ENCODE assay signal across 5 worm cellular contexts in the genomic region with DNA sequence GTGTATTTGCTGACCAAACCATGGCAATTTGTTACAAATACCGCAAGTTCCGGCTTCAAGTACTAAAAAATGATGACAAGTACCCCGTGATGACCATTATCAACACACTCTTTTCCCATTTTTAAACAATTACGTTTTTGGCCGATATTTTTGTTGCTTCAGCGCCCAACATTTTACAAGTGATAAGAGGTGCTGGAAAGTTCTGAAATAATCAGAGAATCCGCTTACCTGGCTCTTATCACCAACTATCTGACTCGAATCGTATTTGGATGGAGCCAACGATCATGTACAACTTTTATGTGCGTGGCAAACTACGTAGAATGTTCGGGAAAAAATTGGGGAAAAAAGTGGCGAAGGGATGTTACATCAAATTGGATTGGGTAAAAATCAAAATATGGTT.
TF ChIP-seq lines count a peak whose summit lies in the region.

No protein-coding gene starts in this region.

TF ChIP-seq in whole organism, L1 larva, 84 proteins besides CTCF, POLR2A, EP300 and RAD21 (continued from another document and continues in another):
- TF ChIP-seq elt-3 (tag; optimal IDR thresholded peaks at IDR 0.05; lab: Kevin White, UChicago) (no peak), isw-1 (GFP tag; IDR thresholded peaks at IDR 0.05; lab: Robert Waterston, UW) (no peak), xbp-1 (tag; optimal IDR thresholded peaks at IDR 0.05; lab: Kevin White, UChicago) (no peak), nhr-47 (tag; optimal IDR thresholded peaks at IDR 0.05; lab: Kevin White, UChicago) (no peak), unc-62 (GFP tag; optimal IDR thresholded peaks at IDR 0.05; lab: Kevin White, UChicago) (no peak), nhr-12 (tag; optimal IDR thresholded peaks at IDR 0.05; lab: Kevin White, UChicago) (no peak), jun-1 (tag; optimal IDR thresholded peaks at IDR 0.05; lab: Kevin White, UChicago) (peak; percentile 22), irx-1 (tag; optimal IDR thresholded peaks at IDR 0.05; lab: Kevin White, UChicago) (no peak), nhr-20 (tag; optimal IDR thresholded peaks at IDR 0.05; lab: Kevin White, UChicago) (peak; percentile 5), lin-14 (GFP tag; optimal IDR thresholded peaks at IDR 0.05; lab: Kevin White, UChicago) (no peak), dpl-1 (GFP tag; optimal IDR thresholded peaks at IDR 0.05; lab: Kevin White, UChicago) (no peak), mdl-1 (tag; optimal IDR thresholded peaks at IDR 0.05; lab: Kevin White, UChicago) (no peak), fkh-10 (GFP tag; optimal IDR thresholded peaks at IDR 0.05; lab: Kevin White, UChicago) (no peak), fos-1 (tag; optimal IDR thresholded peaks at IDR 0.05; lab: Kevin White, UChicago) (no peak), ceh-63 (GFP tag; optimal IDR thresholded peaks at IDR 0.05; lab: Kevin White, UChicago) (no peak), nhr-19 (GFP tag; conservative IDR thresholded peaks at IDR 0.05; lab: Robert Waterston, UW) (no peak), vab-15 (tag; optimal IDR thresholded peaks at IDR 0.05; lab: Kevin White, UChicago) (no peak), sptf-1 (tag; optimal IDR thresholded peaks at IDR 0.05; lab: Kevin White, UChicago) (no peak), lir-3 (tag; optimal IDR thresholded peaks at IDR 0.05; lab: Kevin White, UChicago; ENCODE audit: poor library complexity) (no peak), zag-1 (tag; optimal IDR thresholded peaks at IDR 0.05; lab: Kevin White, UChicago) (no peak), lin-39 (tag; optimal IDR thresholded peaks at IDR 0.05; lab: Kevin White, UChicago) (no peak), elt-2 (tag; optimal IDR thresholded peaks at IDR 0.05; lab: Kevin White, UChicago) (peak; percentile 96), unc-86 (tag; optimal IDR thresholded peaks at IDR 0.05; lab: Kevin White, UChicago) (no peak), grh-1 (GFP tag; IDR thresholded peaks at IDR 0.05; lab: Robert Waterston, UW) (no peak), snpc-4 (tag; optimal IDR thresholded peaks at IDR 0.05; lab: Kevin White, UChicago) (no peak), blmp-1 (tag; optimal IDR thresholded peaks at IDR 0.05; lab: Kevin White, UChicago) (no peak), fkh-4 (tag; optimal IDR thresholded peaks at IDR 0.05; lab: Kevin White, UChicago; ENCODE audit: borderline replicate concordance) (no peak)

TF ChIP-seq in whole organism, L2 larva, 48 proteins besides CTCF, POLR2A, EP300 and RAD21 (continued from another document):
- TF ChIP-seq fos-1 (tag; optimal IDR thresholded peaks at IDR 0.05; lab: Kevin White, UChicago) (peak; percentile 65), snpc-4 (tag; optimal IDR thresholded peaks at IDR 0.05; lab: Kevin White, UChicago) (no peak), skn-1 (tag; optimal IDR thresholded peaks at IDR 0.05; lab: Kevin White, UChicago) (peak; percentile 24), lin-39 (tag; optimal IDR thresholded peaks at IDR 0.05; lab: Kevin White, UChicago) (no peak), lin-11 (tag; optimal IDR thresholded peaks at IDR 0.05; lab: Kevin White, UChicago) (no peak)

TF ChIP-seq in whole organism, L3 larva, 47 proteins besides CTCF, POLR2A, EP300 and RAD21 (continued from another document):
- TF ChIP-seq unc-39 (tag; optimal IDR thresholded peaks at IDR 0.05; lab: Kevin White, UChicago) (no peak), elt-2 (tag; optimal IDR thresholded peaks at IDR 0.05; lab: Kevin White, UChicago) (peak; percentile 98), ztf-11 (tag; optimal IDR thresholded peaks at IDR 0.05; lab: Kevin White, UChicago) (no peak), sea-2 (GFP tag; optimal IDR thresholded peaks at IDR 0.05; lab: Kevin White, UChicago) (no peak), pha-4 (tag; optimal IDR thresholded peaks at IDR 0.05; lab: Kevin White, UChicago) (peak; percentile 28)

TF ChIP-seq in whole organism, L4 larva, 104 proteins besides CTCF, POLR2A, EP300 and RAD21 (continued from another document):
- TF ChIP-seq nhr-25 (tag; optimal IDR thresholded peaks at IDR 0.05; lab: Kevin White, UChicago; ENCODE audit: borderline replicate concordance, insufficient read depth) (no peak), ceh-82 (tag; optimal IDR thresholded peaks at IDR 0.05; lab: Kevin White, UChicago) (no peak), ceh-62 (tag; optimal IDR thresholded peaks at IDR 0.05; lab: Kevin White, UChicago) (no peak), daf-8 (GFP tag; IDR thresholded peaks at IDR 0.05; lab: Robert Waterston, UW) (no peak), php-3 (GFP tag; IDR thresholded peaks at IDR 0.05; lab: Robert Waterston, UW) (peak; percentile 72), daf-19 (GFP tag; conservative IDR thresholded peaks at IDR 0.05; lab: Robert Waterston, UW) (no peak), mdl-1 (tag; optimal IDR thresholded peaks at IDR 0.05; lab: Kevin White, UChicago) (no peak), pqm-1 (tag; optimal IDR thresholded peaks at IDR 0.05; lab: Kevin White, UChicago) (peak; percentile 27), duxl-1 (tag; optimal IDR thresholded peaks at IDR 0.05; lab: Kevin White, UChicago; ENCODE audit: poor library complexity) (no peak), F26F4.8 (GFP tag; conservative IDR thresholded peaks at IDR 0.05; lab: Robert Waterston, UW) (no peak), fkh-10 (GFP tag; optimal IDR thresholded peaks at IDR 0.05; lab: Kevin White, UChicago) (no peak), arid-1 (GFP tag; conservative IDR thresholded peaks at IDR 0.05; lab: Robert Waterston, UW) (no peak), nhr-111 (GFP tag; optimal IDR thresholded peaks at IDR 0.05; lab: Kevin White, UChicago) (no peak), mdt-29 (GFP tag; IDR thresholded peaks at IDR 0.05; lab: Robert Waterston, UW) (peak; percentile 77), dmd-6 (GFP tag; IDR thresholded peaks at IDR 0.05; lab: Robert Waterston, UW) (peak; percentile 73), nhr-102 (tag; optimal IDR thresholded peaks at IDR 0.05; lab: Kevin White, UChicago) (peak; percentile 34), nhr-48 (tag; optimal IDR thresholded peaks at IDR 0.05; lab: Kevin White, UChicago) (peak; percentile 24), daf-16 (GFP tag; optimal IDR thresholded peaks at IDR 0.05; lab: Kevin White, UChicago) (no peak), daf-16 (tag; optimal IDR thresholded peaks at IDR 0.05; lab: Kevin White, UChicago) (peak; percentile 93), lir-3 (tag; optimal IDR thresholded peaks at IDR 0.05; lab: Kevin White, UChicago) (no peak), unc-62 (GFP tag; optimal IDR thresholded peaks at IDR 0.05 in 1 of 2; lab: Kevin White, UChicago) (no peak), unc-62 (tag; optimal IDR thresholded peaks at IDR 0.05; lab: Kevin White, UChicago) (no peak), nhr-10 (tag; optimal IDR thresholded peaks at IDR 0.05; lab: Kevin White, UChicago) (peak; percentile 7), lin-1 (GFP tag; IDR thresholded peaks at IDR 0.05; lab: Robert Waterston, UW) (0 out of 2 replicates have a peak, but pooled peaks have one; percentile 22), mes-2 (tag; optimal IDR thresholded peaks at IDR 0.05; lab: Kevin White, UChicago; ENCODE audit: poor library complexity, severe bottlenecking) (no peak), zip-2 (tag; optimal IDR thresholded peaks at IDR 0.05; lab: Kevin White, UChicago) (no peak), dmd-8 (GFP tag; IDR thresholded peaks at IDR 0.05; lab: Robert Waterston, UW) (no peak), nhr-28 (tag; optimal IDR thresholded peaks at IDR 0.05; lab: Kevin White, UChicago) (peak; percentile 79), snpc-4 (tag; optimal IDR thresholded peaks at IDR 0.05; lab: Kevin White, UChicago) (no peak), dve-1 (tag; optimal IDR thresholded peaks at IDR 0.05; lab: Kevin White, UChicago; ENCODE audit: insufficient read depth) (peak; percentile 82), D1046.2 (GFP tag; IDR thresholded peaks at IDR 0.05; lab: Robert Waterston, UW) (no peak), gei-8 (GFP tag; optimal IDR thresholded peaks at IDR 0.05; lab: Kevin White, UChicago) (no peak), set-16 (GFP tag; IDR thresholded peaks at IDR 0.05; lab: Robert Waterston, UW) (no peak), lin-13 (GFP tag; optimal IDR thresholded peaks at IDR 0.05; lab: Kevin White, UChicago) (no peak), nhr-77 (tag; optimal IDR thresholded peaks at IDR 0.05; lab: Kevin White, UChicago) (peak; percentile 80), unc-39 (tag; optimal IDR thresholded peaks at IDR 0.05; lab: Kevin White, UChicago) (no peak), aha-1 (tag; lab: Kevin White, UChicago) (peak; percentile 6), lim-7 (GFP tag; IDR thresholded peaks at IDR 0.05; lab: Robert Waterston, UW) (no peak), lsy-2 (tag; optimal IDR thresholded peaks at IDR 0.05; lab: Kevin White, UChicago) (peak in 1 of 2 experiments; percentile 2), egl-43 (GFP tag; IDR thresholded peaks at IDR 0.05; lab: Robert Waterston, UW) (no peak), Y5F2A.4 (GFP tag; optimal IDR thresholded peaks at IDR 0.05; lab: Kevin White, UChicago) (no peak), zag-1 (tag; optimal IDR thresholded peaks at IDR 0.05; lab: Kevin White, UChicago) (no peak), jun-1 (tag; optimal IDR thresholded peaks at IDR 0.05; lab: Kevin White, UChicago) (peak; percentile 1), R02D3.7 (tag; optimal IDR thresholded peaks at IDR 0.05; lab: Kevin White, UChicago) (no peak), unc-130 (GFP tag; optimal IDR thresholded peaks at IDR 0.05; lab: Kevin White, UChicago) (no peak), T26A8.4 (GFP tag; IDR thresholded peaks at IDR 0.05; lab: Robert Waterston, UW) (no peak)

TF ChIP-seq in whole organism, young adult, 124 proteins besides CTCF, POLR2A, EP300 and RAD21 (continued from another document):
- TF ChIP-seq T26A5.8 (tag; optimal IDR thresholded peaks at IDR 0.05; lab: Kevin White, UChicago) (no peak), die-1 (tag; optimal IDR thresholded peaks at IDR 0.05; lab: Kevin White, UChicago) (no peak), ekl-4 (GFP tag; IDR thresholded peaks at IDR 0.05; lab: Robert Waterston, UW) (no peak), atf-7 (tag; optimal IDR thresholded peaks at IDR 0.05; lab: Kevin White, UChicago) (peak; percentile 12), fkh-3 (tag; optimal IDR thresholded peaks at IDR 0.05; lab: Kevin White, UChicago) (no peak), C17E4.6 (GFP tag; IDR thresholded peaks at IDR 0.05; lab: Robert Waterston, UW) (no peak), F33H1.4 (GFP tag; IDR thresholded peaks at IDR 0.05; lab: Robert Waterston, UW) (no peak), ceh-40 (GFP tag; IDR thresholded peaks at IDR 0.05; lab: Robert Waterston, UW) (no peak), ceh-58 (GFP tag; IDR thresholded peaks at IDR 0.05; lab: Robert Waterston, UW) (no peak), nfya-1 (tag; optimal IDR thresholded peaks at IDR 0.05; lab: Kevin White, UChicago; ENCODE audit: borderline replicate concordance, insufficient read depth) (no peak), nhr-120 (GFP tag; IDR thresholded peaks at IDR 0.05; lab: Robert Waterston, UW) (no peak), cebp-2 (GFP tag; IDR thresholded peaks at IDR 0.05; lab: Robert Waterston, UW) (no peak), zim-3 (tag; optimal IDR thresholded peaks at IDR 0.05; lab: Kevin White, UChicago) (no peak), attf-6 (GFP tag; IDR thresholded peaks at IDR 0.05; lab: Robert Waterston, UW) (no peak), B0261.1 (tag; optimal IDR thresholded peaks at IDR 0.05; lab: Kevin White, UChicago) (no peak), cebp-1 (GFP tag; IDR thresholded peaks at IDR 0.05; lab: Robert Waterston, UW) (no peak), cebp-1 (tag; optimal IDR thresholded peaks at IDR 0.05; lab: Kevin White, UChicago) (peak; percentile 19), ztf-26 (tag; optimal IDR thresholded peaks at IDR 0.05; lab: Kevin White, UChicago) (no peak)
